Fruit fly (Drosophila melanogaster): ENCODE measurements around the gene CG34133.
A peak's percentile ranks its signal among the peaks of the same experiment; 100 is the strongest.

- TF ChIP-seq bab1 (GFP tag; optimal IDR thresholded peaks at IDR 0.05) (peak; percentile 51), CG33017 (tag; optimal IDR thresholded peaks at IDR 0.05) (peak; percentile 79), cnc (optimal IDR thresholded peaks at IDR 0.05) (no peak), Mnt (GFP tag; optimal IDR thresholded peaks at IDR 0.05) (peak; percentile 90), Clk (GFP tag; optimal IDR thresholded peaks at IDR 0.05) (peak; percentile 6), toe (GFP tag; optimal IDR thresholded peaks at IDR 0.05) (no peak), CG7045 (GFP tag; optimal IDR thresholded peaks at IDR 0.05) (peak; percentile 66), kay (GFP tag; ENCODE audit: borderline replicate concordance) (no peak), CG5204 (GFP tag; optimal IDR thresholded peaks at IDR 0.05) (no peak), CG12768 (GFP tag; optimal IDR thresholded peaks at IDR 0.05) (peak; percentile 63)
Observed at dm6 chr3R:29861432-29862249, 7.5 kb upstream of the CG34133 start, which contains the start of the genes CG15514 and RpS8.
